Worm (Caenorhabditis elegans) whole organism, L2 larva: ENCODE data around the gene C35A5.4.

ENCODE experiments used
- C34F6.9 ChIP-seq: fragments of 150-350 bp; optimal IDR thresholded peaks from 2 replicates; lab custom pipeline; 2014; ENCODE audit warnings: missing biosample characterization, missing genetic modification characterization
- Y55F3AM.14 ChIP-seq: fragments of 200-800 bp; sonication (Bioruptor generic); optimal IDR thresholded peaks from 2 replicates; lab custom pipeline; 2018; ENCODE audit warnings: mild to moderate bottlenecking, missing genetic modification characterization, missing compliant biosample characterization
- ZK546.5 ChIP-seq: sonication (generic microtip); optimal IDR thresholded peaks from 2 replicates; lab custom pipeline; 2017; ENCODE audit warnings: missing biosample characterization, missing genetic modification characterization
- alr-1 ChIP-seq: fragments of 150-350 bp; optimal IDR thresholded peaks from 2 replicates; lab custom pipeline; 2014; ENCODE audit warnings: missing biosample characterization, missing genetic modification characterization
- aly-2 ChIP-seq: fragments of 150-350 bp; optimal IDR thresholded peaks from 2 replicates; lab custom pipeline; 2014; ENCODE audit warnings: missing biosample characterization, missing genetic modification characterization
- blmp-1 ChIP-seq: sonication (generic microtip); optimal IDR thresholded peaks from 2 replicates; lab custom pipeline; 2017; ENCODE audit warnings: missing genetic modification characterization, mild to moderate bottlenecking, missing compliant biosample characterization, antibody characterized with exemption, moderate library complexity; ENCODE audit not compliant: insufficient read depth
- ceh-16 ChIP-seq: fragments of 150-350 bp; optimal IDR thresholded peaks from 2 replicates; lab custom pipeline; 2014; ENCODE audit warnings: missing biosample characterization, missing genetic modification characterization
- ceh-82 ChIP-seq: fragments of 150-350 bp; optimal IDR thresholded peaks from 2 replicates; lab custom pipeline; 2014; ENCODE audit warnings: missing biosample characterization, missing genetic modification characterization
- crh-2 ChIP-seq: sonication (generic microtip); optimal IDR thresholded peaks from 2 replicates; lab custom pipeline; 2017; ENCODE audit warnings: missing biosample characterization, missing genetic modification characterization
- elt-1 ChIP-seq: fragments of 150-350 bp; optimal IDR thresholded peaks from 2 replicates; lab custom pipeline; 2014; ENCODE audit warnings: missing biosample characterization, missing genetic modification characterization
- elt-3 ChIP-seq: sonication (generic microtip); optimal IDR thresholded peaks from 2 replicates; lab custom pipeline; 2017; ENCODE audit warnings: missing biosample characterization, missing genetic modification characterization
- fos-1 ChIP-seq: fragments of 150-350 bp; optimal IDR thresholded peaks from 2 replicates; lab custom pipeline; 2014; ENCODE audit warnings: missing biosample characterization, missing genetic modification characterization
- gmeb-1 ChIP-seq: fragments of 150-350 bp; optimal IDR thresholded peaks from 2 replicates; lab custom pipeline; 2014; ENCODE audit warnings: missing biosample characterization, missing genetic modification characterization
- lin-13 ChIP-seq: fragments of 150-350 bp; optimal IDR thresholded peaks from 2 replicates; lab custom pipeline; 2014; ENCODE audit warnings: missing biosample characterization, missing genetic modification reagents, missing genetic modification characterization
- lin-39 ChIP-seq: fragments of 150-350 bp; optimal IDR thresholded peaks from 2 replicates; lab custom pipeline; 2014; ENCODE audit warnings: missing biosample characterization, missing genetic modification reagents, missing genetic modification characterization
- lsy-2 ChIP-seq, 2 experiments: fragments of 150-350 bp in 1 of 2; sonication (generic microtip) in 1 of 2; optimal IDR thresholded peaks; 2 replicates each; lab custom pipeline; 2014 to 2017; ENCODE audit warnings: missing biosample characterization in 2 of 2, missing genetic modification characterization in 2 of 2
- mab-5 ChIP-seq: fragments of 150-350 bp; optimal IDR thresholded peaks from 2 replicates; lab custom pipeline; 2014; ENCODE audit warnings: missing biosample characterization, missing genetic modification characterization
- mbf-1 ChIP-seq: sonication (generic microtip); optimal IDR thresholded peaks from 2 replicates; lab custom pipeline; 2017; ENCODE audit warnings: missing biosample characterization, missing genetic modification characterization
- nhr-10 ChIP-seq: sonication (generic microtip); optimal IDR thresholded peaks from 2 replicates; lab custom pipeline; 2017; ENCODE audit warnings: missing biosample characterization, missing genetic modification characterization
- nhr-11 ChIP-seq: fragments of 150-350 bp; optimal IDR thresholded peaks from 2 replicates; lab custom pipeline; 2014; ENCODE audit warnings: missing biosample characterization, missing genetic modification characterization
- nhr-129 ChIP-seq: fragments of 150-350 bp; optimal IDR thresholded peaks from 2 replicates; lab custom pipeline; 2014; ENCODE audit warnings: missing biosample characterization, missing genetic modification characterization
- nhr-237 ChIP-seq: fragments of 150-350 bp; optimal IDR thresholded peaks from 2 replicates; lab custom pipeline; 2014; ENCODE audit warnings: missing biosample characterization, missing genetic modification characterization
- nhr-25 ChIP-seq: fragments of 150-350 bp; sonication (generic microtip); optimal IDR thresholded peaks from 3 replicates; lab custom pipeline; 2014; ENCODE audit warnings: missing biosample characterization, missing genetic modification characterization
- nhr-6 ChIP-seq: fragments of 150-350 bp; optimal IDR thresholded peaks from 2 replicates; lab custom pipeline; 2014; ENCODE audit warnings: missing biosample characterization, missing genetic modification characterization
- skn-1 ChIP-seq: sonication (generic microtip); optimal IDR thresholded peaks from 2 replicates; lab custom pipeline; 2017; ENCODE audit warnings: missing biosample characterization, missing genetic modification characterization
- sma-3 ChIP-seq: sonication (generic microtip); optimal IDR thresholded peaks from 2 replicates; lab custom pipeline; 2016; ENCODE audit warnings: missing genetic modification reagents, missing genetic modification characterization, missing compliant biosample characterization
- snpc-4 ChIP-seq: fragments of 150-350 bp; optimal IDR thresholded peaks from 2 replicates; lab custom pipeline; 2014; ENCODE audit warnings: missing biosample characterization, missing genetic modification characterization
- unc-39 ChIP-seq: fragments of 150-350 bp; optimal IDR thresholded peaks from 2 replicates; lab custom pipeline; 2014; ENCODE audit warnings: missing biosample characterization, missing genetic modification characterization
- unc-55 ChIP-seq: fragments of 150-350 bp; sonication (generic microtip); optimal IDR thresholded peaks from 3 replicates; lab custom pipeline; 2014; ENCODE audit warnings: missing biosample characterization, missing genetic modification reagents, missing genetic modification characterization
- ztf-1 ChIP-seq: fragments of 200-800 bp; sonication (Bioruptor generic); conservative IDR thresholded peaks from 2 replicates; pipeline ENCODE4 v1.3.6; 2022; ENCODE audit warnings: missing genetic modification characterization, missing compliant biosample characterization
- ztf-4 ChIP-seq: fragments of 150-350 bp; optimal IDR thresholded peaks from 2 replicates; lab custom pipeline; 2014; ENCODE audit warnings: missing biosample characterization, missing genetic modification characterization

The C35A5.4 gene

ce11 chrV:10503011-10503410, 6.2 kb downstream of the C35A5.4 start, which contains the start of gene C35A5.11:
Gene C35A5.11 (minus strand): TSS chrV:10503111.
- TF ChIP-seq ceh-82 (tag; lab: Kevin White, UChicago): no peak

ce11 chrV:10503893-10504292, 7.1 kb downstream of the C35A5.4 start, which contains the start of gene C35A5.10:
Gene C35A5.10 (plus strand): TSS chrV:10504193.
- no peak for TF ChIP-seq unc-39 (tag; lab: Kevin White, UChicago)
- no peak for TF ChIP-seq elt-3 (tag; lab: Kevin White, UChicago)
- TF ChIP-seq mab-5 (tag; lab: Kevin White, UChicago): no peak

ce11 chrV:10505553-10505952, 8.7 kb downstream of the C35A5.4 start, which contains the start of gene C35A5.5:
Gene C35A5.5 (plus strand): TSS chrV:10505853.
- TF ChIP-seq mbf-1 (tag; lab: Kevin White, UChicago) (no peak), ceh-16 (no peak), snpc-4 (tag; lab: Kevin White, UChicago) (no peak), nhr-10 (tag; lab: Kevin White, UChicago) (no peak), lin-13 (GFP tag; lab: Kevin White, UChicago) (no peak), lin-39 (tag; lab: Kevin White, UChicago) (no peak), unc-39 (tag; lab: Kevin White, UChicago) (no peak), crh-2 (no peak), C34F6.9 (no peak), elt-1 (tag; lab: Kevin White, UChicago) (no peak), blmp-1 (tag; lab: Kevin White, UChicago) (no peak), skn-1 (no peak), nhr-129 (tag; lab: Kevin White, UChicago) (no peak), alr-1 (tag; lab: Kevin White, UChicago) (no peak), nhr-237 (tag; lab: Kevin White, UChicago) (no peak), ztf-4 (tag; lab: Kevin White, UChicago) (no peak)

ce11 chrV:10508855-10509254, 12.0 kb downstream of the C35A5.4 start, which contains the start of gene C35A5.6:
Gene C35A5.6 (plus strand): TSS chrV:10509137.
- TF ChIP-seq nhr-25: peak; percentile 34
- TF ChIP-seq snpc-4 (tag; lab: Kevin White, UChicago): no peak
- TF ChIP-seq nhr-129 (tag; lab: Kevin White, UChicago): peak; percentile 99

ce11 chrV:10514271-10514670, 17.4 kb downstream of the C35A5.4 start, which contains the start of gene dmsr-8:
Gene dmsr-8 (minus strand): TSS chrV:10514371.
- TF ChIP-seq Y55F3AM.14 (no peak), nhr-10 (tag; lab: Kevin White, UChicago) (no peak), gmeb-1 (tag; lab: Kevin White, UChicago) (no peak), snpc-4 (tag; lab: Kevin White, UChicago) (no peak), elt-1 (tag; lab: Kevin White, UChicago) (no peak), nhr-25 (no peak), sma-3 (GFP tag; lab: Kevin White, UChicago) (no peak), ZK546.5 (tag; lab: Kevin White, UChicago) (no peak), blmp-1 (tag; lab: Kevin White, UChicago) (no peak), ztf-1 (no peak), unc-55 (GFP tag; lab: Kevin White, UChicago) (no peak), alr-1 (tag; lab: Kevin White, UChicago) (no peak), lsy-2 (tag; optimal IDR thresholded peaks at IDR 0.05; lab: Kevin White, UChicago) (no peak), nhr-11 (tag; lab: Kevin White, UChicago) (no peak), ceh-82 (tag; lab: Kevin White, UChicago) (no peak), mab-5 (tag; lab: Kevin White, UChicago) (no peak), aly-2 (tag; lab: Kevin White, UChicago) (no peak)

ce11 chrV:10516702-10517101, 19.9 kb downstream of the C35A5.4 start:
- TF ChIP-seq unc-55 (GFP tag; lab: Kevin White, UChicago) (no peak), nhr-6 (tag; lab: Kevin White, UChicago) (no peak), fos-1 (tag; lab: Kevin White, UChicago) (no peak), ztf-4 (tag; lab: Kevin White, UChicago) (no peak), lsy-2 (tag; optimal IDR thresholded peaks at IDR 0.05; lab: Kevin White, UChicago) (no peak), snpc-4 (tag; lab: Kevin White, UChicago) (no peak), nhr-237 (tag; lab: Kevin White, UChicago) (no peak)
